Worm (Caenorhabditis elegans): ENCODE measurements around the gene Y52E8A.6.

ce11 chrII:4339882-4340281 is 20.1 kb upstream of the Y52E8A.6 start, which contains the start of gene athp-2:
- TF ChIP-seq Y75B8A.6 (GFP tag; IDR thresholded peaks at IDR 0.05) (no peak), lin-13 (GFP tag; optimal IDR thresholded peaks at IDR 0.05) (no peak), nhr-237 (tag; optimal IDR thresholded peaks at IDR 0.05) (no peak), madf-5 (GFP tag; IDR thresholded peaks at IDR 0.05) (no peak), unc-62 (GFP tag; optimal IDR thresholded peaks at IDR 0.05 in 1 of 2) (no peak), unc-62 (tag; optimal IDR thresholded peaks at IDR 0.05) (no peak), jun-1 (tag; optimal IDR thresholded peaks at IDR 0.05) (no peak)

Measured in whole organism, L4 larva.